Fruit fly (Drosophila melanogaster) whole organism, embryonic: ENCODE results near the gene Arp3.

Source experiments
- Ada2b ChIP-seq: fragments of 200-800 bp; sonication (Bioruptor generic); IDR thresholded peaks from 2 replicates; pipeline ENCODE4 v1.3.6; 2022; ENCODE audit warnings: missing biosample characterization, missing genetic modification characterization
- Atf3 ChIP-seq: fragments of 200-800 bp; sonication (Bioruptor generic); optimal IDR thresholded peaks from 3 replicates; lab custom pipeline; 2016; ENCODE audit warnings: missing biosample characterization, missing genetic modification characterization
- B-H2 ChIP-seq: fragments of 200-800 bp; sonication (Bioruptor generic); optimal IDR thresholded peaks from 2 replicates; lab custom pipeline; 2018; ENCODE audit warnings: missing biosample characterization, mild to moderate bottlenecking, missing genetic modification characterization
- CG10209 ChIP-seq: fragments of 200-800 bp; sonication (Bioruptor generic); optimal IDR thresholded peaks from 3 replicates; lab custom pipeline; 2017; ENCODE audit warnings: missing biosample characterization, mild to moderate bottlenecking, missing genetic modification characterization, missing genetic modification reagents
- CG1024 ChIP-seq: fragments of 200-800 bp; sonication (Bioruptor generic); IDR thresholded peaks from 2 replicates; pipeline ENCODE4 v1.3.6; 2022; ENCODE audit warnings: missing biosample characterization, missing genetic modification characterization
- CG12236 ChIP-seq: fragments of 200-800 bp; sonication (Bioruptor generic); optimal IDR thresholded peaks from 2 replicates; lab custom pipeline; 2016; ENCODE audit warnings: missing biosample characterization, missing genetic modification characterization
- CG16779 ChIP-seq: fragments of 200-800 bp; sonication (Bioruptor generic); IDR thresholded peaks from 2 replicates; pipeline ENCODE4 v1.3.6; 2022; ENCODE audit warnings: missing biosample characterization, missing genetic modification characterization
- CG18599 ChIP-seq: fragments of 200-800 bp; sonication (Bioruptor generic); optimal IDR thresholded peaks from 3 replicates; lab custom pipeline; 2017; ENCODE audit warnings: missing biosample characterization, missing genetic modification characterization, mild to moderate bottlenecking, moderate library complexity, missing genetic modification reagents
- CG18764 ChIP-seq: fragments of 200-800 bp; sonication (Bioruptor generic); optimal IDR thresholded peaks from 3 replicates; lab custom pipeline; 2016; ENCODE audit warnings: missing biosample characterization, missing genetic modification characterization
- CG32532 ChIP-seq: fragments of 200-800 bp; sonication (Bioruptor generic); IDR thresholded peaks from 2 replicates; pipeline ENCODE4 v1.3.6; 2022; ENCODE audit warnings: missing biosample characterization, missing genetic modification characterization
- CG32772 ChIP-seq: fragments of 200-800 bp; sonication (Bioruptor generic); IDR thresholded peaks from 2 replicates; pipeline ENCODE4 v1.3.6; 2022; ENCODE audit warnings: missing biosample characterization, missing genetic modification characterization
- CG34422 ChIP-seq: fragments of 200-800 bp; sonication (Bioruptor generic); IDR thresholded peaks from 3 replicates; pipeline ENCODE4 v1.3.6; 2022; ENCODE audit warnings: missing biosample characterization, missing genetic modification characterization
- CG3847 ChIP-seq: fragments of 200-800 bp; sonication (Bioruptor generic); IDR thresholded peaks from 2 replicates; pipeline ENCODE4 v1.3.6; 2022; ENCODE audit warnings: missing biosample characterization, missing genetic modification characterization
- CG42726 ChIP-seq: fragments of 200-800 bp; sonication (Bioruptor generic); IDR thresholded peaks from 2 replicates; pipeline ENCODE4 v1.3.6; 2022; ENCODE audit warnings: missing biosample characterization, missing genetic modification characterization; ENCODE audit not compliant: partially characterized antibody
- CG4617 ChIP-seq: fragments of 200-800 bp; sonication (Bioruptor generic); optimal IDR thresholded peaks from 3 replicates; lab custom pipeline; 2016; ENCODE audit warnings: missing biosample characterization, missing genetic modification characterization, borderline replicate concordance
- CG5180 ChIP-seq: fragments of 200-800 bp; sonication (Bioruptor generic); optimal IDR thresholded peaks from 3 replicates; lab custom pipeline; 2017; ENCODE audit warnings: missing biosample characterization, missing genetic modification characterization, mild to moderate bottlenecking, moderate library complexity, missing genetic modification reagents
- CG6689 ChIP-seq: fragments of 200-800 bp; sonication (Bioruptor generic); IDR thresholded peaks from 2 replicates; pipeline ENCODE4 v1.3.6; 2022; ENCODE audit warnings: missing biosample characterization, missing genetic modification characterization
- CG7963 ChIP-seq: fragments of 200-800 bp; sonication (Bioruptor generic); IDR thresholded peaks from 3 replicates; pipeline ENCODE4 v1.3.6; 2022; ENCODE audit warnings: missing biosample characterization, missing genetic modification characterization; ENCODE audit not compliant: partially characterized antibody
- CG8290 ChIP-seq, 3 experiments: fragments of 200-800 bp; sonication (Bioruptor generic); optimal IDR thresholded peaks; 2 replicates each; lab custom pipeline; 2016 to 2019; ENCODE audit warnings: missing biosample characterization in 3 of 3, missing genetic modification characterization in 3 of 3, mild to moderate bottlenecking in 2 of 3, moderate library complexity in 1 of 3
- CG9727 ChIP-seq: fragments of 200-800 bp; sonication (Bioruptor generic); optimal IDR thresholded peaks from 3 replicates; lab custom pipeline; 2017; ENCODE audit warnings: missing biosample characterization, mild to moderate bottlenecking, missing genetic modification characterization
- CG9932 ChIP-seq: fragments of 200-800 bp; sonication (Bioruptor generic); IDR thresholded peaks from 2 replicates; pipeline ENCODE4 v1.3.6; 2022; ENCODE audit warnings: missing biosample characterization, missing genetic modification characterization
- D ChIP-seq, 2 experiments: fragments of 200-800 bp in 1 of 2; fragments of >200 bp in 1 of 2; sonication (Bioruptor generic) in 1 of 2; optimal IDR thresholded peaks; 2 replicates in 1 of 2; 3 replicates in 1 of 2; lab custom pipeline; 2017; ENCODE audit warnings: mild to moderate bottlenecking in 1 of 2, missing biosample characterization in 1 of 2, missing genetic modification characterization in 1 of 2, missing genetic modification reagents in 1 of 2
- Dfd ChIP-seq, 2 experiments: fragments of >200 bp; optimal IDR thresholded peaks; 2 replicates each; lab custom pipeline; 2017; ENCODE audit warnings: missing biosample characterization in 2 of 2, missing genetic modification characterization in 2 of 2
- Dp ChIP-seq: fragments of 200-800 bp; sonication (Bioruptor generic); optimal IDR thresholded peaks from 2 replicates; lab custom pipeline; 2018; ENCODE audit warnings: missing biosample characterization, mild to moderate bottlenecking, missing genetic modification characterization, moderate library complexity
- Ets97D ChIP-seq: fragments of 200-800 bp; sonication (Bioruptor generic); optimal IDR thresholded peaks from 3 replicates; lab custom pipeline; 2016; ENCODE audit warnings: missing biosample characterization, missing genetic modification characterization
- HmgD ChIP-seq: fragments of 200-800 bp; sonication (Bioruptor generic); optimal IDR thresholded peaks from 3 replicates; lab custom pipeline; 2016; ENCODE audit warnings: missing biosample characterization, missing genetic modification characterization
- Lpt ChIP-seq: fragments of >200 bp; optimal IDR thresholded peaks from 2 replicates; lab custom pipeline; 2018; ENCODE audit warnings: missing biosample characterization, missing genetic modification characterization
- MBD-R2 ChIP-seq: fragments of 200-800 bp; sonication (Bioruptor generic); IDR thresholded peaks from 2 replicates; pipeline ENCODE4 v1.3.6; 2022; ENCODE audit warnings: missing biosample characterization, missing genetic modification characterization
- Max ChIP-seq: fragments of 200-800 bp; sonication (Bioruptor generic); optimal IDR thresholded peaks from 2 replicates; lab custom pipeline; 2016; ENCODE audit warnings: missing biosample characterization, mild to moderate bottlenecking, missing genetic modification characterization
- NK7.1 ChIP-seq: fragments of 200-800 bp; sonication (Bioruptor generic); optimal IDR thresholded peaks from 3 replicates; lab custom pipeline; 2016; ENCODE audit warnings: missing biosample characterization, missing genetic modification characterization
- Sry-β ChIP-seq: fragments of 200-800 bp; sonication (Bioruptor generic); optimal IDR thresholded peaks from 2 replicates; lab custom pipeline; 2018; ENCODE audit warnings: missing biosample characterization, mild to moderate bottlenecking, missing genetic modification characterization, moderate library complexity
- Stat92E ChIP-seq, 3 experiments: fragments of >200 bp in 2 of 3; fragments of 200-800 bp in 1 of 3; sonication (Bioruptor generic) in 1 of 3; optimal IDR thresholded peaks; 2 replicates each; lab custom pipeline; 2017 to 2019; ENCODE audit warnings: missing biosample characterization in 3 of 3, missing genetic modification characterization in 3 of 3, mild to moderate bottlenecking in 1 of 3, moderate library complexity in 1 of 3
- Taf1 ChIP-seq: fragments of 200-800 bp; sonication (Bioruptor generic); IDR thresholded peaks from 2 replicates; pipeline ENCODE4 v1.3.6; 2022; ENCODE audit warnings: missing biosample characterization, missing genetic modification characterization
- Trl ChIP-seq, 3 experiments: fragments of >200 bp in 2 of 3; fragments of 200-800 bp in 1 of 3; sonication (Bioruptor generic) in 1 of 3; optimal IDR thresholded peaks; 2 replicates in 1 of 3; 3 replicates in 2 of 3; lab custom pipeline; 2016 to 2017; ENCODE audit warnings: missing biosample characterization in 1 of 3, missing genetic modification characterization in 1 of 3
- al ChIP-seq: fragments of 200-800 bp; sonication (Bioruptor generic); IDR thresholded peaks from 2 replicates; pipeline ENCODE4 v1.3.6; 2022; ENCODE audit warnings: missing biosample characterization, missing genetic modification characterization
- ara ChIP-seq: fragments of 200-800 bp; sonication (Bioruptor generic); IDR thresholded peaks from 2 replicates; pipeline ENCODE4 v1.3.6; 2022; ENCODE audit warnings: missing biosample characterization, missing genetic modification characterization
- chinmo ChIP-seq: fragments of 200-800 bp; sonication (Bioruptor generic); IDR thresholded peaks from 4 replicates; pipeline ENCODE4 v1.3.6; 2022; ENCODE audit warnings: missing biosample characterization, missing genetic modification characterization; ENCODE audit not compliant: partially characterized antibody
- eve ChIP-seq, 2 experiments: fragments of >200 bp; optimal IDR thresholded peaks; 2 replicates each; lab custom pipeline; 2017; ENCODE audit warnings: missing biosample characterization in 2 of 2, missing genetic modification characterization in 2 of 2
- hb ChIP-seq: fragments of 200-800 bp; sonication (Bioruptor generic); IDR thresholded peaks from 3 replicates; pipeline ENCODE4 v1.3.6; 2022; ENCODE audit warnings: missing biosample characterization, missing genetic modification characterization; ENCODE audit not compliant: partially characterized antibody
- ind ChIP-seq: fragments of 200-800 bp; sonication (Bioruptor generic); optimal IDR thresholded peaks from 3 replicates; lab custom pipeline; 2016; ENCODE audit warnings: missing biosample characterization, missing genetic modification characterization
- lov ChIP-seq, 2 experiments: fragments of 200-800 bp in 1 of 2; fragments of >200 bp in 1 of 2; sonication (Bioruptor generic) in 1 of 2; IDR thresholded peaks in 1 of 2; optimal IDR thresholded peaks in 1 of 2; 2 replicates in 1 of 2; 3 replicates in 1 of 2; pipeline versions ENCODE4 v1.3.6 to Lab custom; 2017 to 2022; ENCODE audit warnings: missing biosample characterization in 1 of 2, missing genetic modification characterization in 1 of 2
- psq ChIP-seq: fragments of 200-800 bp; sonication (Bioruptor generic); optimal IDR thresholded peaks from 2 replicates; lab custom pipeline; 2017; ENCODE audit warnings: missing biosample characterization, missing genetic modification characterization
- rib ChIP-seq: fragments of 200-800 bp; sonication (Bioruptor generic); IDR thresholded peaks from 2 replicates; pipeline ENCODE4 v1.3.6; 2022; ENCODE audit warnings: missing biosample characterization, missing genetic modification characterization
- sens-2 ChIP-seq: fragments of 200-800 bp; sonication (Bioruptor generic); IDR thresholded peaks from 2 replicates; pipeline ENCODE4 v1.3.6; 2022; ENCODE audit warnings: missing biosample characterization, missing genetic modification characterization
- slp2 ChIP-seq: fragments of 200-800 bp; sonication (Bioruptor generic); optimal IDR thresholded peaks from 2 replicates; lab custom pipeline; 2016; ENCODE audit warnings: missing biosample characterization, missing genetic modification characterization
- stc ChIP-seq: fragments of 200-800 bp; sonication (Bioruptor generic); IDR thresholded peaks from 2 replicates; pipeline ENCODE4 v1.3.6; 2022; ENCODE audit warnings: missing biosample characterization, missing genetic modification characterization
- tap ChIP-seq: fragments of 200-800 bp; optimal IDR thresholded peaks from 3 replicates; lab custom pipeline; 2019; ENCODE audit warnings: missing biosample characterization, mild to moderate bottlenecking, missing genetic modification characterization, moderate library complexity
- tgo ChIP-seq: fragments of 200-800 bp; sonication (Bioruptor generic); IDR thresholded peaks from 3 replicates; pipeline ENCODE4 v1.3.6; 2022; ENCODE audit warnings: missing biosample characterization, missing genetic modification characterization
- toy ChIP-seq: fragments of 200-800 bp; sonication (Bioruptor generic); IDR thresholded peaks from 2 replicates; pipeline ENCODE4 v1.3.6; 2022; ENCODE audit warnings: missing biosample characterization, missing genetic modification characterization

Gene Arp3

DNA sequence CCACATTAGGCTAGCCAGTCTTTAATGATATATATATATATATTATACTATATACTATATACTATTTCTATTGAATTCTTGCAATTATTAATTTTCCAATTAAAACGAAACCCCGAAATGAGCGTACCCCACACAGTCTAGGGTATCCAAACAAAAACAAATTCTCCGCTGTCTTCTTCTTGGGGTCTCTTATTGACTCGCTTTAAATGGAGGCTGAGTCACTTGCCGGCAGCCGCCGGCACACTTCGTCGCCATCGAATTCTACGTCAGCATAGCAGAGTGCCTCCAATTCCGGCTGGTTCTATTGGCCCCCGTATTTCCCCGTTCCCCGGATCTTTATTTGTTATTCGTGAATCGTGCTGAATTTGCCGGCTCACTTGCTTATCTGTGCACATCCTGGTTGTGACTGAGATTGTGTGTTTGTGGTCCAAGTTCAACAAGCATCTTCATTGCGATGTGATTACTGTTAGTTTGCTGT is 21.0 kb downstream of the Arp3 start (continued):
- no peak for TF ChIP-seq CG6689 (GFP tag; lab: Robert Waterston, UW)
- TF ChIP-seq Atf3 (GFP tag; lab: Kevin White, UChicago) = no peak
- TF ChIP-seq CG4617 = no peak
- TF ChIP-seq lov (optimal IDR thresholded peaks at IDR 0.05; lab: Kevin White, UChicago) = no peak
- TF ChIP-seq lov (GFP tag; IDR thresholded peaks at IDR 0.05; lab: Robert Waterston, UW) = no peak
- TF ChIP-seq Lpt (GFP tag; lab: Kevin White, UChicago) = no peak
- peak; percentile 64 for TF ChIP-seq CG32532 (GFP tag; lab: Robert Waterston, UW)
- peak; percentile 36 for TF ChIP-seq CG10209 (GFP tag; lab: Kevin White, UChicago)
- no peak for TF ChIP-seq NK7.1 (GFP tag; lab: Kevin White, UChicago)
- peak; percentile 71; the same call in 1 of the 4 replicates for TF ChIP-seq chinmo (GFP tag; lab: Robert Waterston, UW)
- TF ChIP-seq tap (tag; lab: Kevin White, UChicago) = no peak
- no peak for TF ChIP-seq CG1024
- no peak for TF ChIP-seq ara
- TF ChIP-seq rib (GFP tag; lab: Robert Waterston, UW) = peak; percentile 78
- no peak for TF ChIP-seq CG16779
- no peak for TF ChIP-seq Dp (GFP tag; lab: Kevin White, UChicago)
- TF ChIP-seq psq (GFP tag; lab: Kevin White, UChicago) = no peak
- no peak for TF ChIP-seq CG42726 (GFP tag; lab: Robert Waterston, UW)
- TF ChIP-seq HmgD (GFP tag; lab: Kevin White, UChicago) = no peak
- no peak for TF ChIP-seq D (optimal IDR thresholded peaks at IDR 0.05; lab: Kevin White, UChicago)
- no peak for TF ChIP-seq D (GFP tag; optimal IDR thresholded peaks at IDR 0.05; lab: Kevin White, UChicago)
- no peak; the same call in 1 of the 2 replicates for TF ChIP-seq MBD-R2 (GFP tag; lab: Robert Waterston, UW)
- no peak for TF ChIP-seq hb (GFP tag; lab: Robert Waterston, UW)
- TF ChIP-seq eve (GFP tag; optimal IDR thresholded peaks at IDR 0.05; lab: Kevin White, UChicago) = no peak
- no peak for TF ChIP-seq Ada2b (GFP tag; lab: Robert Waterston, UW)
- no peak for TF ChIP-seq Ets97D
- TF ChIP-seq ind (GFP tag; lab: Kevin White, UChicago) = no peak
- TF ChIP-seq Trl (optimal IDR thresholded peaks at IDR 0.05; lab: Kevin White, UChicago) = no peak
- no peak for TF ChIP-seq Trl (GFP tag; optimal IDR thresholded peaks at IDR 0.05; lab: Kevin White, UChicago)
- no peak for TF ChIP-seq CG7963 (GFP tag; lab: Robert Waterston, UW)
- TF ChIP-seq CG9727 (GFP tag; lab: Kevin White, UChicago) = peak; percentile 25
- TF ChIP-seq stc = 0 out of 2 replicates have a peak, but pooled peaks have one; percentile 26
- TF ChIP-seq Dfd (GFP tag; optimal IDR thresholded peaks at IDR 0.05; lab: Kevin White, UChicago) = no peak
- TF ChIP-seq al (GFP tag; lab: Robert Waterston, UW) = no peak
- no peak for TF ChIP-seq Max (GFP tag; lab: Kevin White, UChicago)
- no peak for TF ChIP-seq slp2 (GFP tag; lab: Kevin White, UChicago)
- no peak for TF ChIP-seq CG8290 (GFP tag; optimal IDR thresholded peaks at IDR 0.05; lab: Kevin White, UChicago)
- peak in 1 of 2 experiments; percentile 7 for TF ChIP-seq CG8290 (tag; optimal IDR thresholded peaks at IDR 0.05; lab: Kevin White, UChicago)
- TF ChIP-seq CG5180 (GFP tag; lab: Kevin White, UChicago) = no peak
- no peak for TF ChIP-seq Taf1 (GFP tag; lab: Robert Waterston, UW)
- TF ChIP-seq B-H2 (GFP tag; lab: Kevin White, UChicago) = no peak
- TF ChIP-seq CG18599 = peak; percentile 75
- TF ChIP-seq Sry-β = no peak
- TF ChIP-seq sens-2 (GFP tag; lab: Robert Waterston, UW) = no peak
- TF ChIP-seq CG3847 (GFP tag; lab: Robert Waterston, UW) = no peak
- no peak for TF ChIP-seq Stat92E (GFP tag; optimal IDR thresholded peaks at IDR 0.05; lab: Kevin White, UChicago)
- peak; percentile 41; the same call in 1 of the 3 replicates for TF ChIP-seq CG34422 (GFP tag; lab: Robert Waterston, UW)
- no peak for TF ChIP-seq CG18764 (GFP tag; lab: Kevin White, UChicago)
- no peak for TF ChIP-seq CG12236 (GFP tag; lab: Kevin White, UChicago)
- no peak for TF ChIP-seq toy (GFP tag; lab: Robert Waterston, UW)
- no peak for TF ChIP-seq CG32772
- no peak for TF ChIP-seq tgo (GFP tag; lab: Robert Waterston, UW)
- peak; percentile 59 for TF ChIP-seq CG9932 (GFP tag; lab: Robert Waterston, UW)
